Fruit fly (Drosophila melanogaster) Kc167 (cell line): ENCODE measurements around the gene Targ1.

ENCODE experiments used
- Sin3A ChIP-seq: fragments of >200 bp; optimal IDR thresholded peaks from 2 replicates; lab custom pipeline; 2018; ENCODE audit warnings: missing external identifiers
- h ChIP-seq: fragments of >200 bp; optimal IDR thresholded peaks from 3 replicates; lab custom pipeline; 2018; ENCODE audit warnings: missing external identifiers
- insv ChIP-seq: fragments of >200 bp; optimal IDR thresholded peaks from 3 replicates; lab custom pipeline; 2018; ENCODE audit warnings: missing external identifiers
- psq ChIP-seq: fragments of >200 bp; optimal IDR thresholded peaks from 2 replicates; lab custom pipeline; 2017; ENCODE audit warnings: missing external identifiers
- ttk ChIP-seq: sonication (Bioruptor generic); optimal IDR thresholded peaks from 2 replicates; lab custom pipeline; 2017; ENCODE audit warnings: missing external identifiers

DNA sequence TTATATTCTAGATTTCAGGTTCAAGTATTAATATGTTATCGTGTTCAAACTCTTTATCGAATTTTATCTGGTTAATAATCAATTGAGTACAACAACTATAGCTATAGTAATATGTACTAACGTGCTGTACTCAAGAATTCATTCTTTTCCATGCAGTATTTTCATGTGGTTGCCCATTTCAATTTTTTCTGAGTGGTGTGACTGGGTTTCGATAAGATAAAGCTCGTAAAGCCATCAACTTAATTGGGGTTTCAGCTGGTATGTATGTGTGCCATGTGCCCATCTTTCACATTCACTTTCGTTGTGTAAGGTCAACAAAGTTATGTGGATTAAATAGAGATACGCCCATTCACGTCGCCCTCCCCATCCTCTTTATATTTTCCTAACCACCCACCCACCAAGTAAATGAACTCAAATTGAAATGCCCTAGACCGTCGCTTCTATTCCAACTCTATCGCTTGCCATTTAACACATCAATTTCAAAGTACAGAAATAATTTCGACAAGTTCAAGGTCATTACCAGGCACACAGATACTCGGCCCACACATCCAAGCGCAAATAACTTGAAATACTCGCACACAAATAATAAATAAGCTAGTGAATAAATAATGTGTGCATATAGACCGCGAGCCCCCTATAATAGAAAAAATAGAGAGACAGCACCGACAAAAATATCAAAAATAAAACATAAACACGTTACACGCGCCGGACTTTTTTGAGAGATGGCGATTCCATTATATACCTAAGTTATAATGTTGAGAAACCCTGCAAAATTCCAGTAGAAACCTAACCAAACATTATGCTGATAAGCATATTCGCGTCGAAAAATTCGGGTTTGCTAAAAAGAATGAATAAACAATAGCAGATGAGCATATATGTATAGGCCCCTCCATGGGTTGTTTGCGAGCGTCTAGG, 2.2 kb upstream of the Targ1 start:
- TF ChIP-seq psq (lab: Kevin White, UChicago): no peak
- no peak for TF ChIP-seq insv (lab: Kevin White, UChicago)
- TF ChIP-seq ttk (lab: Kevin White, UChicago): no peak
- TF ChIP-seq h (lab: Kevin White, UChicago): no peak
- no peak for TF ChIP-seq Sin3A (lab: Kevin White, UChicago)
